Fruit fly (Drosophila melanogaster) whole organism, embryonic: ENCODE results near the gene Iru.

Experiments used
- Atf3 ChIP-seq: fragments of 200-800 bp; sonication (Bioruptor generic); optimal IDR thresholded peaks from 3 replicates; lab custom pipeline; 2016; ENCODE audit warnings: missing biosample characterization, missing genetic modification characterization
- CG10267 ChIP-seq: fragments of 200-800 bp; sonication (Bioruptor generic); optimal IDR thresholded peaks from 2 replicates; lab custom pipeline; 2018; ENCODE audit warnings: missing biosample characterization, mild to moderate bottlenecking, missing genetic modification characterization, moderate library complexity
- CG11504 ChIP-seq: fragments of 200-800 bp; sonication (Bioruptor generic); optimal IDR thresholded peaks from 3 replicates; lab custom pipeline; 2019; ENCODE audit warnings: missing biosample characterization, mild to moderate bottlenecking, missing genetic modification characterization, moderate library complexity
- CG11696 ChIP-seq: fragments of 200-800 bp; sonication (Bioruptor generic); IDR thresholded peaks from 2 replicates; pipeline ENCODE4 v1.3.6; 2022; ENCODE audit warnings: missing biosample characterization, missing genetic modification characterization
- CG12236 ChIP-seq: fragments of 200-800 bp; sonication (Bioruptor generic); optimal IDR thresholded peaks from 2 replicates; lab custom pipeline; 2016; ENCODE audit warnings: missing biosample characterization, missing genetic modification characterization
- CG12299 ChIP-seq: fragments of 200-800 bp; sonication (Bioruptor generic); optimal IDR thresholded peaks from 2 replicates; lab custom pipeline; 2018; ENCODE audit warnings: missing biosample characterization, mild to moderate bottlenecking, missing genetic modification characterization
- CG13424 ChIP-seq: fragments of 200-800 bp; sonication (Bioruptor generic); optimal IDR thresholded peaks from 2 replicates; lab custom pipeline; 2019; ENCODE audit warnings: missing biosample characterization, mild to moderate bottlenecking, missing genetic modification characterization, moderate library complexity
- CG14441 ChIP-seq: fragments of 200-800 bp; sonication (Bioruptor generic); IDR thresholded peaks from 2 replicates; pipeline ENCODE4 v1.3.6; 2022; ENCODE audit warnings: missing biosample characterization, missing genetic modification characterization
- CG16863 ChIP-seq: fragments of 200-800 bp; sonication (Bioruptor generic); optimal IDR thresholded peaks from 3 replicates; lab custom pipeline; 2016; ENCODE audit warnings: missing biosample characterization, missing genetic modification characterization
- CG17568 ChIP-seq: fragments of 200-800 bp; sonication (Bioruptor generic); optimal IDR thresholded peaks from 2 replicates; lab custom pipeline; 2018; ENCODE audit warnings: missing biosample characterization, mild to moderate bottlenecking, missing genetic modification characterization, moderate library complexity
- CG31388 ChIP-seq: fragments of 200-800 bp; sonication (Bioruptor generic); optimal IDR thresholded peaks from 2 replicates; lab custom pipeline; 2016; ENCODE audit warnings: missing biosample characterization, missing genetic modification characterization
- CG33213 ChIP-seq: fragments of 200-800 bp; sonication (Bioruptor generic); optimal IDR thresholded peaks from 3 replicates; lab custom pipeline; 2016; ENCODE audit warnings: missing biosample characterization, missing genetic modification characterization
- CG34376 ChIP-seq: fragments of 200-800 bp; sonication (Bioruptor generic); optimal IDR thresholded peaks from 2 replicates; lab custom pipeline; 2018; ENCODE audit warnings: missing biosample characterization, mild to moderate bottlenecking, missing genetic modification characterization
- CG4360 ChIP-seq: fragments of 200-800 bp; sonication (Bioruptor generic); IDR thresholded peaks from 2 replicates; pipeline ENCODE4 v1.3.6; 2022; ENCODE audit warnings: missing biosample characterization, missing genetic modification characterization
- CG6765 ChIP-seq: fragments of 200-800 bp; sonication (Bioruptor generic); optimal IDR thresholded peaks from 3 replicates; lab custom pipeline; 2017; ENCODE audit warnings: missing biosample characterization, mild to moderate bottlenecking, missing genetic modification characterization
- CG6791 ChIP-seq: fragments of 200-800 bp; sonication (Bioruptor generic); IDR thresholded peaks from 3 replicates; pipeline ENCODE4 v1.3.6; 2022; ENCODE audit warnings: missing biosample characterization, missing genetic modification characterization; ENCODE audit not compliant: partially characterized antibody
- CG7928 ChIP-seq: fragments of 200-800 bp; sonication (Bioruptor generic); optimal IDR thresholded peaks from 2 replicates; lab custom pipeline; 2017; ENCODE audit warnings: missing biosample characterization, mild to moderate bottlenecking, missing genetic modification characterization
- CG8359 ChIP-seq: fragments of 200-800 bp; sonication (Bioruptor generic); optimal IDR thresholded peaks from 2 replicates; lab custom pipeline; 2017; ENCODE audit warnings: missing biosample characterization, mild to moderate bottlenecking, missing genetic modification characterization, borderline replicate concordance
- CrebB ChIP-seq: fragments of 200-800 bp; sonication (Bioruptor generic); optimal IDR thresholded peaks from 3 replicates; lab custom pipeline; 2018; ENCODE audit warnings: missing biosample characterization, mild to moderate bottlenecking, missing genetic modification characterization
- Fer2 ChIP-seq: fragments of 200-800 bp; sonication (Bioruptor generic); optimal IDR thresholded peaks from 2 replicates; lab custom pipeline; 2018; ENCODE audit warnings: missing biosample characterization, mild to moderate bottlenecking, missing genetic modification characterization, moderate library complexity
- HmgZ ChIP-seq: fragments of 200-800 bp; sonication (Bioruptor generic); optimal IDR thresholded peaks from 2 replicates; lab custom pipeline; 2018; ENCODE audit warnings: missing biosample characterization, mild to moderate bottlenecking, missing genetic modification characterization
- Lpt ChIP-seq: fragments of >200 bp; optimal IDR thresholded peaks from 2 replicates; lab custom pipeline; 2018; ENCODE audit warnings: missing biosample characterization, missing genetic modification characterization
- Max ChIP-seq: fragments of 200-800 bp; sonication (Bioruptor generic); optimal IDR thresholded peaks from 2 replicates; lab custom pipeline; 2016; ENCODE audit warnings: missing biosample characterization, mild to moderate bottlenecking, missing genetic modification characterization
- NK7.1 ChIP-seq: fragments of 200-800 bp; sonication (Bioruptor generic); optimal IDR thresholded peaks from 3 replicates; lab custom pipeline; 2016; ENCODE audit warnings: missing biosample characterization, missing genetic modification characterization
- Optix ChIP-seq: fragments of 200-800 bp; sonication (Bioruptor generic); IDR thresholded peaks from 3 replicates; pipeline ENCODE4 v1.3.6; 2022; ENCODE audit warnings: missing biosample characterization, missing genetic modification characterization
- Ptx1 ChIP-seq: fragments of 200-800 bp; sonication (Bioruptor generic); IDR thresholded peaks from 2 replicates; pipeline ENCODE4 v1.3.6; 2022; ENCODE audit warnings: missing biosample characterization, missing genetic modification characterization
- Rfx ChIP-seq: fragments of 200-800 bp; sonication (Bioruptor generic); IDR thresholded peaks from 2 replicates; pipeline ENCODE4 v1.3.6; 2022; ENCODE audit warnings: missing biosample characterization, missing genetic modification characterization
- TFAM ChIP-seq: fragments of 200-800 bp; sonication (Bioruptor generic); optimal IDR thresholded peaks from 2 replicates; lab custom pipeline; 2017; ENCODE audit warnings: missing biosample characterization, missing genetic modification characterization, inconsistent platforms
- ase ChIP-seq: fragments of 200-800 bp; sonication (Bioruptor generic); IDR thresholded peaks from 3 replicates; pipeline ENCODE4 v1.3.6; 2022; ENCODE audit warnings: missing biosample characterization, missing genetic modification characterization
- bab2 ChIP-seq: fragments of 200-800 bp; sonication (Bioruptor generic); optimal IDR thresholded peaks from 2 replicates; lab custom pipeline; 2016; ENCODE audit warnings: missing biosample characterization, missing genetic modification characterization
- bcd ChIP-seq: fragments of 200-800 bp; sonication (Bioruptor generic); optimal IDR thresholded peaks from 2 replicates; lab custom pipeline; 2017; ENCODE audit warnings: missing biosample characterization, mild to moderate bottlenecking, missing genetic modification characterization
- cas ChIP-seq: fragments of 200-800 bp; sonication (Bioruptor generic); IDR thresholded peaks from 2 replicates; pipeline ENCODE4 v1.3.6; 2022; ENCODE audit warnings: missing biosample characterization, missing genetic modification characterization
- fd96Cb ChIP-seq: fragments of 200-800 bp; sonication (Bioruptor generic); optimal IDR thresholded peaks from 2 replicates; lab custom pipeline; 2018; ENCODE audit warnings: missing biosample characterization, mild to moderate bottlenecking, missing genetic modification characterization, moderate library complexity
- gcm ChIP-seq: fragments of 200-800 bp; sonication (Bioruptor generic); optimal IDR thresholded peaks from 2 replicates; lab custom pipeline; 2019; ENCODE audit warnings: missing biosample characterization, mild to moderate bottlenecking, missing genetic modification characterization, moderate library complexity
- lab ChIP-seq: fragments of 200-800 bp; sonication (Bioruptor generic); optimal IDR thresholded peaks from 3 replicates; lab custom pipeline; 2017; ENCODE audit warnings: missing biosample characterization, missing genetic modification characterization, mild to moderate bottlenecking, moderate library complexity, missing genetic modification reagents
- pita ChIP-seq: fragments of 200-800 bp; sonication (Bioruptor generic); optimal IDR thresholded peaks from 2 replicates; lab custom pipeline; 2017; ENCODE audit warnings: missing biosample characterization, mild to moderate bottlenecking, missing genetic modification characterization
- repo ChIP-seq: fragments of 200-800 bp; sonication (Bioruptor generic); optimal IDR thresholded peaks from 2 replicates; lab custom pipeline; 2016; ENCODE audit warnings: missing biosample characterization, missing genetic modification characterization
- schlank ChIP-seq: fragments of 200-800 bp; sonication (Bioruptor generic); optimal IDR thresholded peaks from 2 replicates; lab custom pipeline; 2018; ENCODE audit warnings: missing biosample characterization, mild to moderate bottlenecking, missing genetic modification characterization
- scrt ChIP-seq: fragments of 200-800 bp; sonication (Bioruptor generic); optimal IDR thresholded peaks from 2 replicates; lab custom pipeline; 2018; ENCODE audit warnings: missing biosample characterization, mild to moderate bottlenecking, missing genetic modification characterization, moderate library complexity
- slp2 ChIP-seq: fragments of 200-800 bp; sonication (Bioruptor generic); optimal IDR thresholded peaks from 2 replicates; lab custom pipeline; 2016; ENCODE audit warnings: missing biosample characterization, missing genetic modification characterization
- sug ChIP-seq: fragments of 200-800 bp; optimal IDR thresholded peaks from 2 replicates; lab custom pipeline; 2019; ENCODE audit warnings: missing biosample characterization, mild to moderate bottlenecking, missing genetic modification characterization, moderate library complexity
- tap ChIP-seq: fragments of 200-800 bp; optimal IDR thresholded peaks from 3 replicates; lab custom pipeline; 2019; ENCODE audit warnings: missing biosample characterization, mild to moderate bottlenecking, missing genetic modification characterization, moderate library complexity
- tna ChIP-seq: fragments of 200-800 bp; sonication (Bioruptor generic); IDR thresholded peaks from 2 replicates; pipeline ENCODE4 v1.3.6; 2022; ENCODE audit warnings: missing biosample characterization, missing genetic modification characterization; ENCODE audit not compliant: partially characterized antibody
- trh ChIP-seq: fragments of 200-800 bp; sonication (Bioruptor generic); optimal IDR thresholded peaks from 2 replicates; lab custom pipeline; 2016; ENCODE audit warnings: missing biosample characterization, missing genetic modification characterization
- unpg ChIP-seq: fragments of 200-800 bp; sonication (Bioruptor generic); optimal IDR thresholded peaks from 3 replicates; lab custom pipeline; 2018; ENCODE audit warnings: missing biosample characterization, mild to moderate bottlenecking, missing genetic modification characterization, moderate library complexity
- usp ChIP-seq: fragments of >200 bp; optimal IDR thresholded peaks from 2 replicates; lab custom pipeline; 2017; ENCODE audit warnings: missing biosample characterization, missing genetic modification characterization
- zen2 ChIP-seq: fragments of 200-800 bp; sonication (Bioruptor generic); IDR thresholded peaks from 3 replicates; pipeline ENCODE4 v1.3.6; 2022; ENCODE audit warnings: missing biosample characterization, missing genetic modification characterization; ENCODE audit not compliant: partially characterized antibody
- zf30C ChIP-seq: fragments of 200-800 bp; sonication (Bioruptor generic); optimal IDR thresholded peaks from 3 replicates; lab custom pipeline; 2018; ENCODE audit warnings: missing biosample characterization, mild to moderate bottlenecking, missing genetic modification characterization

Gene Iru

dm6 chr3R:9053850-9054441 lies 47.7 kb downstream of the Iru start (continued):
- TF ChIP-seq CG6765 (GFP tag; lab: Kevin White, UChicago) (peak; percentile 45), schlank (tag; lab: Kevin White, UChicago) (no peak), lab (GFP tag; lab: Kevin White, UChicago) (peak; percentile 50), CG10267 (no peak), CG34376 (GFP tag; lab: Kevin White, UChicago) (no peak), zf30C (GFP tag; lab: Kevin White, UChicago) (no peak), CG13424 (tag; lab: Kevin White, UChicago) (peak; percentile 70), trh (GFP tag; lab: Kevin White, UChicago) (no peak), CG11504 (peak; percentile 73)

- TF ChIP-seq cas (GFP tag; lab: Robert Waterston, UW), result no peak
- peak; percentile 51 for TF ChIP-seq fd96Cb
- TF ChIP-seq Max, result no peak
- no peak for TF ChIP-seq CG8359 (GFP tag; lab: Kevin White, UChicago)
- no peak for TF ChIP-seq CG12236 (GFP tag; lab: Kevin White, UChicago)
- no peak for TF ChIP-seq bab2 (GFP tag; lab: Kevin White, UChicago)
- peak; percentile 48 for TF ChIP-seq HmgZ (tag; lab: Kevin White, UChicago)
- TF ChIP-seq CG17568, result no peak
- no peak for TF ChIP-seq usp (GFP tag; lab: Kevin White, UChicago)
- no peak for TF ChIP-seq zen2 (GFP tag; lab: Robert Waterston, UW)
- no peak for TF ChIP-seq NK7.1 (GFP tag; lab: Kevin White, UChicago)
- peak; percentile 6 for TF ChIP-seq TFAM (GFP tag; lab: Kevin White, UChicago)
- TF ChIP-seq tap (tag; lab: Kevin White, UChicago), result peak; percentile 51
- no peak for TF ChIP-seq pita
- no peak for TF ChIP-seq tna (GFP tag; lab: Robert Waterston, UW)
- no peak for TF ChIP-seq slp2 (GFP tag; lab: Kevin White, UChicago)
- peak; percentile 65 for TF ChIP-seq scrt
- TF ChIP-seq CG12299 (tag; lab: Kevin White, UChicago), result peak; percentile 18
- peak; percentile 30 for TF ChIP-seq CG31388 (GFP tag; lab: Kevin White, UChicago)
- peak; percentile 27 for TF ChIP-seq sug (tag; lab: Kevin White, UChicago)
- no peak for TF ChIP-seq CG33213 (GFP tag; lab: Kevin White, UChicago)
- TF ChIP-seq repo (GFP tag; lab: Kevin White, UChicago), result no peak
- no peak for TF ChIP-seq Optix (GFP tag; lab: Robert Waterston, UW)
- no peak for TF ChIP-seq CG16863 (GFP tag; lab: Kevin White, UChicago)
- peak; percentile 79 for TF ChIP-seq unpg (GFP tag; lab: Kevin White, UChicago)
- no peak for TF ChIP-seq Rfx (GFP tag; lab: Robert Waterston, UW)
- no peak for TF ChIP-seq CG14441
- no peak for TF ChIP-seq Ptx1 (GFP tag; lab: Robert Waterston, UW)
- TF ChIP-seq bcd (GFP tag; lab: Kevin White, UChicago), result peak; percentile 57
- TF ChIP-seq CrebB, result peak; percentile 72
- TF ChIP-seq schlank (tag; lab: Kevin White, UChicago), result peak; percentile 70
- TF ChIP-seq ase (GFP tag; lab: Robert Waterston, UW), result no peak
- TF ChIP-seq Lpt, result no peak
- TF ChIP-seq Fer2 (tag; lab: Kevin White, UChicago), result peak; percentile 31
- no peak for TF ChIP-seq CG4360
- peak; percentile 30 for TF ChIP-seq gcm (GFP tag; lab: Kevin White, UChicago)
- TF ChIP-seq Atf3 (GFP tag; lab: Kevin White, UChicago), result no peak
- TF ChIP-seq CG7928 (GFP tag; lab: Kevin White, UChicago), result no peak
- TF ChIP-seq CG11696 (GFP tag; lab: Robert Waterston, UW), result no peak
- no peak for TF ChIP-seq CG6791 (GFP tag; lab: Robert Waterston, UW)
These were observed 48.3 kb downstream of the Iru start for dm6 chr3R:9054442-9055118.
